Fruit fly (Drosophila melanogaster): ENCODE data around the gene CG15563.

The CG15563 gene

DNA sequence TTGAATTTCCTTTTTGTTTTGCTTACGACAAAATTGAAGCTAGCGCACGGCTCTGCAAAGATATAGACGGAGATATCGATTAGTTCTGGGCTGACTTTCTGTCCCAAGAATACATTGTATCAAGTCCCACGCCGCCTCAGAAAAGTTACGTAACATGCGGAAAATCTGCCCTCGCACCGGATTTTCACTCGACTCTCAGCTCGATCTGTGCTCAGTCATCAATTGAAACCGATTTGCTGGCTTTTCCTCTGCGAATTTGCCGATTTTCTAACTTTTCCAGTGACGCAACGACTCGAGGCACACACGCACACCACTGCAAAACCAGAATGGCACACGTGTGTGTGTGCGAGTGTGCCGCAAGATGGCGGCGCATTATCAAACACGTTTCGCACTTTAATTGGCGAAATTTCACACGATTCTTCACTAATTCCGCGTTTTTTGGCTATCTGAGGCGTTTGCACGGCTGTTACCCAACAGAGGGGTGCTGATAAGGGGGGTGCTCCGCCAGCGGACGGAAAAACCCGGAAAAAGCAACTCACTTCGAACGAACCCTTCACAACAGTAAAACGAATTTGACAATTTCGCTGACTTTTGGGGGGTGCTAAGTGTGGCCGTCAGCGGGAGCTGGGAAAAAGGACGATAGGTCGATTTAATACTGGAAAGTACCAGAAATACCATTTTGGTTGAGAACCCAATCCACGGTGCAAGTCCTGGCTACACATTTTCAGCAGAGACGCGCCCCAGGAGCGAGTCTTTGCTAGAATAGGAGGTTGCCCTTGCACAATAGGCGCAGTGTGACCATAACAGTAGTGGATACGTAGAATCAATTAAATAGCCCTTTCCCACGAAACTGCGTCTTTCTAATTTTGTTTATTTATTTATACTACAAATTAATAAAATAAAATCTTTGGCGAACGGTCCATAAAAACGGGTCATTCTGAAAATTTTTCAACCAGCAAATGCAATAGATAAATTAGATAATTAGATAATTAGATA lies 12.8 kb downstream of the CG15563 start, which contains the start of gene ATPsynC (continued):
- TF ChIP-seq CG4820 (GFP tag; optimal IDR thresholded peaks at IDR 0.05) (peak; percentile 29), Lhr (GFP tag; optimal IDR thresholded peaks at IDR 0.05) (peak; percentile 99), lov (optimal IDR thresholded peaks at IDR 0.05) (no peak), lov (GFP tag; IDR thresholded peaks at IDR 0.05) (no peak), Hr78 (GFP tag; optimal IDR thresholded peaks at IDR 0.05) (peak in 1 of 2 experiments; percentile 17), Tbp (GFP tag; optimal IDR thresholded peaks at IDR 0.05) (no peak), Bgb (GFP tag; IDR thresholded peaks at IDR 0.05; ENCODE audit: partially characterized antibody) (no peak), Nf-YC (tag; optimal IDR thresholded peaks at IDR 0.05) (peak; percentile 39), lab (GFP tag; optimal IDR thresholded peaks at IDR 0.05) (peak; percentile 67), chif (GFP tag; optimal IDR thresholded peaks at IDR 0.05) (no peak), seq (GFP tag; IDR thresholded peaks at IDR 0.05) (no peak), hkb (optimal IDR thresholded peaks at IDR 0.05) (peak; percentile 31), hkb (GFP tag; IDR thresholded peaks at IDR 0.05) (no peak), CG12155 (GFP tag; optimal IDR thresholded peaks at IDR 0.05) (peak; percentile 48), zf30C (GFP tag; optimal IDR thresholded peaks at IDR 0.05) (no peak), ac (GFP tag; optimal IDR thresholded peaks at IDR 0.05) (no peak), Gug (GFP tag; IDR thresholded peaks at IDR 0.05) (no peak), CG8478 (optimal IDR thresholded peaks at IDR 0.05) (no peak), Chrac-16 (GFP tag; optimal IDR thresholded peaks at IDR 0.05) (no peak), CG11723 (GFP tag; optimal IDR thresholded peaks at IDR 0.05) (peak; percentile 5), rib (GFP tag; IDR thresholded peaks at IDR 0.05) (no peak), CG9817 (tag; optimal IDR thresholded peaks at IDR 0.05) (peak; percentile 38), CG14667 (GFP tag; IDR thresholded peaks at IDR 0.05) (no peak), CG4707 (GFP tag; optimal IDR thresholded peaks at IDR 0.05) (no peak), NfI (GFP tag; optimal IDR thresholded peaks at IDR 0.05) (peak; percentile 17), fru (optimal IDR thresholded peaks at IDR 0.05) (no peak), otp (GFP tag; IDR thresholded peaks at IDR 0.05) (no peak), HLH3B (GFP tag; IDR thresholded peaks at IDR 0.05) (no peak), Oaz (GFP tag; IDR thresholded peaks at IDR 0.05) (no peak), hth (optimal IDR thresholded peaks at IDR 0.05) (no peak), CG7839 (tag; optimal IDR thresholded peaks at IDR 0.05) (no peak), CG8944 (GFP tag; optimal IDR thresholded peaks at IDR 0.05) (peak; percentile 10), CG15514 (GFP tag; optimal IDR thresholded peaks at IDR 0.05) (peak; percentile 94), NFAT (GFP tag; IDR thresholded peaks at IDR 0.05) (no peak), CG12659 (GFP tag; optimal IDR thresholded peaks at IDR 0.05) (peak; percentile 93), CG17568 (GFP tag; optimal IDR thresholded peaks at IDR 0.05) (no peak), fd3F (GFP tag; optimal IDR thresholded peaks at IDR 0.05) (no peak), dan (GFP tag; IDR thresholded peaks at IDR 0.05) (no peak), crol (GFP tag; IDR thresholded peaks at IDR 0.05) (no peak), Lpt (GFP tag; optimal IDR thresholded peaks at IDR 0.05) (no peak), CG18476 (GFP tag; optimal IDR thresholded peaks at IDR 0.05) (no peak), tup (GFP tag; optimal IDR thresholded peaks at IDR 0.05) (no peak), CG12769 (tag; optimal IDR thresholded peaks at IDR 0.05) (peak; percentile 63), Awh (GFP tag; IDR thresholded peaks at IDR 0.05) (no peak), CG18764 (GFP tag; optimal IDR thresholded peaks at IDR 0.05) (no peak), CG11456 (GFP tag; IDR thresholded peaks at IDR 0.05) (no peak), nom (GFP tag; optimal IDR thresholded peaks at IDR 0.05) (peak; percentile 66), CG7271 (tag; optimal IDR thresholded peaks at IDR 0.05) (no peak), CG1647 (GFP tag; optimal IDR thresholded peaks at IDR 0.05) (no peak), D19A (tag; optimal IDR thresholded peaks at IDR 0.05) (peak; percentile 11)

Measured in whole organism, embryonic.